Fruit fly (Drosophila melanogaster) whole organism, embryonic: ENCODE results near the gene CG6325.
A peak's percentile ranks its signal among the peaks of the same experiment; 100 is the strongest.

Experiments
- C15 ChIP-seq: fragments of 200-800 bp; sonication (Bioruptor generic); IDR thresholded peaks from 3 replicates; pipeline ENCODE4 v1.3.6; 2022; ENCODE audit warnings: missing biosample characterization, missing genetic modification characterization
- CG12236 ChIP-seq: fragments of 200-800 bp; sonication (Bioruptor generic); optimal IDR thresholded peaks from 2 replicates; lab custom pipeline; 2016; ENCODE audit warnings: missing biosample characterization, missing genetic modification characterization
- CG1233 ChIP-seq: fragments of 200-800 bp; sonication (Bioruptor generic); optimal IDR thresholded peaks from 4 replicates; lab custom pipeline; 2018; ENCODE audit warnings: missing biosample characterization, mild to moderate bottlenecking, missing genetic modification characterization
- CG12769 ChIP-seq: fragments of 200-800 bp; sonication (Bioruptor generic); optimal IDR thresholded peaks from 2 replicates; lab custom pipeline; 2019; ENCODE audit warnings: missing biosample characterization, mild to moderate bottlenecking, missing genetic modification characterization, moderate library complexity
- CG12942 ChIP-seq: fragments of 200-800 bp; sonication (Bioruptor generic); optimal IDR thresholded peaks from 3 replicates; lab custom pipeline; 2016; ENCODE audit warnings: missing biosample characterization, missing genetic modification characterization
- CG13775 ChIP-seq: fragments of 200-800 bp; sonication (Bioruptor generic); optimal IDR thresholded peaks from 3 replicates; lab custom pipeline; 2017; ENCODE audit warnings: missing biosample characterization, mild to moderate bottlenecking, missing genetic modification characterization
- CG13894 ChIP-seq: fragments of 200-800 bp; sonication (Bioruptor generic); optimal IDR thresholded peaks from 3 replicates; lab custom pipeline; 2018; ENCODE audit warnings: missing biosample characterization, mild to moderate bottlenecking, missing genetic modification characterization, moderate library complexity
- CG14965 ChIP-seq: fragments of 200-800 bp; sonication (Bioruptor generic); optimal IDR thresholded peaks from 2 replicates; lab custom pipeline; 2016; ENCODE audit warnings: missing biosample characterization, missing genetic modification characterization, borderline replicate concordance
- CG15479 ChIP-seq: fragments of 200-800 bp; sonication (Bioruptor generic); optimal IDR thresholded peaks from 3 replicates; lab custom pipeline; 2019; ENCODE audit warnings: missing biosample characterization, mild to moderate bottlenecking, missing genetic modification characterization, moderate library complexity
- CG15514 ChIP-seq: fragments of 200-800 bp; sonication (Bioruptor generic); optimal IDR thresholded peaks from 3 replicates; lab custom pipeline; 2017; ENCODE audit warnings: missing biosample characterization, missing genetic modification characterization, mild to moderate bottlenecking, moderate library complexity, missing genetic modification reagents
- CG17186 ChIP-seq: fragments of 200-800 bp; sonication (Bioruptor generic); optimal IDR thresholded peaks from 3 replicates; lab custom pipeline; 2017; ENCODE audit warnings: missing biosample characterization, missing genetic modification reagents, missing genetic modification characterization
- CG17359 ChIP-seq: fragments of 200-800 bp; sonication (Bioruptor generic); optimal IDR thresholded peaks from 3 replicates; lab custom pipeline; 2018; ENCODE audit warnings: missing biosample characterization, mild to moderate bottlenecking, missing genetic modification characterization, moderate library complexity
- CG18764 ChIP-seq: fragments of 200-800 bp; sonication (Bioruptor generic); optimal IDR thresholded peaks from 3 replicates; lab custom pipeline; 2016; ENCODE audit warnings: missing biosample characterization, missing genetic modification characterization
- CG2889 ChIP-seq: fragments of 200-800 bp; sonication (Bioruptor generic); IDR thresholded peaks from 3 replicates; pipeline ENCODE4 v1.3.6; 2022; ENCODE audit warnings: missing biosample characterization, missing genetic modification characterization
- CG30403 ChIP-seq: fragments of 200-800 bp; sonication (Bioruptor generic); optimal IDR thresholded peaks from 3 replicates; lab custom pipeline; 2016; ENCODE audit warnings: missing biosample characterization, missing genetic modification characterization
- CG33213 ChIP-seq: fragments of 200-800 bp; sonication (Bioruptor generic); optimal IDR thresholded peaks from 3 replicates; lab custom pipeline; 2016; ENCODE audit warnings: missing biosample characterization, missing genetic modification characterization
- CG3995 ChIP-seq: fragments of 200-800 bp; sonication (Bioruptor generic); optimal IDR thresholded peaks from 3 replicates; lab custom pipeline; 2016; ENCODE audit warnings: missing biosample characterization, missing genetic modification characterization
- CG4328 ChIP-seq: fragments of 200-800 bp; sonication (Bioruptor generic); optimal IDR thresholded peaks from 3 replicates; lab custom pipeline; 2017; ENCODE audit warnings: missing biosample characterization, missing genetic modification reagents, missing genetic modification characterization
- CG43689 ChIP-seq: fragments of 200-800 bp; sonication (Bioruptor generic); IDR thresholded peaks from 2 replicates; pipeline ENCODE4 v1.3.6; 2022; ENCODE audit warnings: missing biosample characterization, missing genetic modification characterization
- CG6765 ChIP-seq: fragments of 200-800 bp; sonication (Bioruptor generic); optimal IDR thresholded peaks from 3 replicates; lab custom pipeline; 2017; ENCODE audit warnings: missing biosample characterization, mild to moderate bottlenecking, missing genetic modification characterization
- CG8388 ChIP-seq: fragments of 200-800 bp; sonication (Bioruptor generic); optimal IDR thresholded peaks from 2 replicates; lab custom pipeline; 2019; ENCODE audit warnings: missing biosample characterization, mild to moderate bottlenecking, missing genetic modification characterization, moderate library complexity
- CG9215 ChIP-seq: fragments of 200-800 bp; sonication (Bioruptor generic); IDR thresholded peaks from 2 replicates; pipeline ENCODE4 v1.3.6; 2022; ENCODE audit warnings: missing biosample characterization, missing genetic modification characterization
- CG9727 ChIP-seq: fragments of 200-800 bp; sonication (Bioruptor generic); optimal IDR thresholded peaks from 3 replicates; lab custom pipeline; 2017; ENCODE audit warnings: missing biosample characterization, mild to moderate bottlenecking, missing genetic modification characterization
- CTCF ChIP-seq: fragments of 200-800 bp; sonication (Bioruptor generic); optimal IDR thresholded peaks from 2 replicates; lab custom pipeline; 2017; ENCODE audit warnings: missing biosample characterization, mild to moderate bottlenecking, missing genetic modification characterization, moderate library complexity
- Camta ChIP-seq: fragments of 200-800 bp; sonication (Bioruptor generic); optimal IDR thresholded peaks from 2 replicates; lab custom pipeline; 2016; ENCODE audit warnings: missing biosample characterization, missing genetic modification characterization
- Doc2 ChIP-seq: fragments of 200-800 bp; sonication (Bioruptor generic); IDR thresholded peaks from 2 replicates; pipeline ENCODE4 v1.3.6; 2022; ENCODE audit warnings: missing biosample characterization, missing genetic modification characterization
- GATAe ChIP-seq: fragments of 200-800 bp; sonication (Bioruptor generic); conservative IDR thresholded peaks from 2 replicates; pipeline ENCODE4 v1.3.6; 2022; ENCODE audit warnings: missing biosample characterization, missing genetic modification characterization
- HHEX ChIP-seq: fragments of 200-800 bp; sonication (Bioruptor generic); optimal IDR thresholded peaks from 3 replicates; lab custom pipeline; 2017; ENCODE audit warnings: missing biosample characterization, mild to moderate bottlenecking, missing genetic modification characterization, missing genetic modification reagents
- HmgD ChIP-seq: fragments of 200-800 bp; sonication (Bioruptor generic); optimal IDR thresholded peaks from 3 replicates; lab custom pipeline; 2016; ENCODE audit warnings: missing biosample characterization, missing genetic modification characterization
- Jarid2 ChIP-seq: fragments of 200-800 bp; sonication (Bioruptor generic); optimal IDR thresholded peaks from 3 replicates; lab custom pipeline; 2017; ENCODE audit warnings: mild to moderate bottlenecking, missing biosample characterization, missing genetic modification reagents, missing genetic modification characterization
- Lhr ChIP-seq: fragments of 200-800 bp; sonication (Bioruptor generic); optimal IDR thresholded peaks from 3 replicates; lab custom pipeline; 2017; ENCODE audit warnings: mild to moderate bottlenecking, missing biosample characterization, missing genetic modification reagents, missing genetic modification characterization
- Nf-YB ChIP-seq: fragments of 200-800 bp; sonication (Bioruptor generic); optimal IDR thresholded peaks from 3 replicates; lab custom pipeline; 2019; ENCODE audit warnings: missing biosample characterization, mild to moderate bottlenecking, missing genetic modification characterization, moderate library complexity
- Pdp1 ChIP-seq, 2 experiments: fragments of 200-800 bp; sonication (Bioruptor generic); optimal IDR thresholded peaks; 3 replicates each; lab custom pipeline; 2016; ENCODE audit warnings: missing biosample characterization in 2 of 2, missing genetic modification characterization in 2 of 2, mild to moderate bottlenecking in 1 of 2, moderate library complexity in 1 of 2
- Six4 ChIP-seq: fragments of 200-800 bp; sonication (Bioruptor generic); optimal IDR thresholded peaks from 2 replicates; lab custom pipeline; 2016; ENCODE audit warnings: missing biosample characterization, missing genetic modification characterization
- danr ChIP-seq: fragments of 200-800 bp; sonication (Bioruptor generic); IDR thresholded peaks from 2 replicates; pipeline ENCODE4 v1.3.6; 2022; ENCODE audit warnings: missing biosample characterization, missing genetic modification characterization
- grau ChIP-seq: fragments of 200-800 bp; optimal IDR thresholded peaks from 3 replicates; lab custom pipeline; 2019; ENCODE audit warnings: missing biosample characterization, mild to moderate bottlenecking, missing genetic modification characterization, moderate library complexity
- gsb ChIP-seq: fragments of 200-800 bp; sonication (Bioruptor generic); IDR thresholded peaks from 2 replicates; pipeline ENCODE4 v1.3.6; 2022; ENCODE audit warnings: missing biosample characterization, missing genetic modification characterization
- ind ChIP-seq: fragments of 200-800 bp; sonication (Bioruptor generic); optimal IDR thresholded peaks from 3 replicates; lab custom pipeline; 2016; ENCODE audit warnings: missing biosample characterization, missing genetic modification characterization
- lilli ChIP-seq: fragments of 200-800 bp; sonication (Bioruptor generic); optimal IDR thresholded peaks from 3 replicates; lab custom pipeline; 2016; ENCODE audit warnings: missing biosample characterization, missing genetic modification characterization
- pan ChIP-seq, 4 experiments: fragments of >200 bp in 3 of 4; fragments of 200-800 bp in 1 of 4; sonication (Bioruptor generic) in 1 of 4; optimal IDR thresholded peaks in 3 of 4; IDR thresholded peaks in 1 of 4; 2 replicates each; pipeline versions ENCODE4 v1.3.6 to Lab custom; 2017 to 2022; ENCODE audit warnings: missing biosample characterization in 2 of 4, missing genetic modification characterization in 2 of 4, mixed read lengths in 1 of 4
- pfk ChIP-seq: fragments of 200-800 bp; sonication (Bioruptor generic); optimal IDR thresholded peaks from 2 replicates; lab custom pipeline; 2018; ENCODE audit warnings: missing biosample characterization, mild to moderate bottlenecking, missing genetic modification characterization, moderate library complexity
- phol ChIP-seq: fragments of 200-800 bp; sonication (Bioruptor generic); optimal IDR thresholded peaks from 3 replicates; lab custom pipeline; 2018; ENCODE audit warnings: missing biosample characterization, mild to moderate bottlenecking, missing genetic modification characterization, moderate library complexity
- pita ChIP-seq: fragments of 200-800 bp; sonication (Bioruptor generic); optimal IDR thresholded peaks from 2 replicates; lab custom pipeline; 2017; ENCODE audit warnings: missing biosample characterization, mild to moderate bottlenecking, missing genetic modification characterization
- repo ChIP-seq: fragments of 200-800 bp; sonication (Bioruptor generic); optimal IDR thresholded peaks from 2 replicates; lab custom pipeline; 2016; ENCODE audit warnings: missing biosample characterization, missing genetic modification characterization
- rib ChIP-seq: fragments of 200-800 bp; sonication (Bioruptor generic); IDR thresholded peaks from 2 replicates; pipeline ENCODE4 v1.3.6; 2022; ENCODE audit warnings: missing biosample characterization, missing genetic modification characterization
- salm ChIP-seq: fragments of 200-800 bp; sonication (Bioruptor generic); optimal IDR thresholded peaks from 2 replicates; lab custom pipeline; 2018; ENCODE audit warnings: missing biosample characterization, mild to moderate bottlenecking, missing genetic modification characterization
- sima ChIP-seq: fragments of 200-800 bp; sonication (Bioruptor generic); optimal IDR thresholded peaks from 2 replicates; lab custom pipeline; 2016; ENCODE audit warnings: missing biosample characterization, missing genetic modification characterization
- tio ChIP-seq: fragments of 200-800 bp; sonication (Bioruptor generic); optimal IDR thresholded peaks from 2 replicates; lab custom pipeline; 2017; ENCODE audit warnings: missing biosample characterization, missing genetic modification characterization, inconsistent platforms
- zfh2 ChIP-seq: fragments of 200-800 bp; sonication (Bioruptor generic); optimal IDR thresholded peaks from 2 replicates; lab custom pipeline; 2016; ENCODE audit warnings: missing biosample characterization, missing genetic modification characterization

CG6325 gene

DNA sequence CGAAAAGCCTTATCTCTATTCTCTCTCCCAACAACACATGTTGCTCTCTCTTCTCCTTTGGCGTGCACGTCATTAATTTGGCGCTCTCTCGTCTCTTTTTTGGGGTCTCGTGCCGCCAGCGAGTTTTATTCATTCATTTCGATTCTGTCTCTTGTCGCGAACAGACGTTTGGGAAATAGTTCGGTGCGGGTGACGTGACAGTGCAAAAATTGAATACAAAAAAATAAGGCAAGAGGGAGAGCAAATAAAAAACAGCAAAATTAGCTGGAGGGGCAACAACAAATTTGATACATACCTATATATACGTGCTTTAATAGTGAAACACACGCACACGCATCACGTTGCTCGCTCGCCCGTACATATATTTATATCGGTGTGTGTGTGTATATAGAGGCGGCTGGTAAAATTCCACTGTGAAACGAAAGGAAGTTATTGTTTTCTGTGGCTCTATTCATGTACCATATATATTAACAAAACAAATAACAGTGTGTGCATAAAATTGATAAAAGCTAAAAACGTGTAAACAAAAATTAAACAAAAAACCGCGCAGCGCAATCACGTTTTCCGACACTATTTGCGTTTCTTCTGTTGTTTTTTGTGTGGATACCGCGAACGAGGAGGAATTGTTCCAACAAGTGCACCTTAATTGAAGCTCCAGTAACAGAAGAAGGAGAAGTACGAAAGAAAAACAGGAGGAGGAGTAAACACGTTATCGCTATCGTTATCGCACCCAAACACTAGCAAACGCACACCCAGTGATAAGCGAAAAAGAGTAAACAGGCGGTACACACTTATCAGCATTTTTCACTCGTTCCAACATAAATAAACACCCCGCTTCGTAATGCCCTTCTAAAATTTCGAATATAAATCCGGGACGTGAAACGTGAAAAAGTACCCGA, 18.7 kb downstream of the CG6325 start, which contains the start of gene cwo (continued):
- TF ChIP-seq CG9727 (GFP tag; lab: Kevin White, UChicago): peak; percentile 37
- TF ChIP-seq CG17359 (tag; lab: Kevin White, UChicago): peak; percentile 12
- no peak for TF ChIP-seq HmgD (GFP tag; lab: Kevin White, UChicago)
- peak; percentile 52 for TF ChIP-seq HHEX (GFP tag; lab: Kevin White, UChicago)
- peak in 1 of 2 experiments; percentile 49 for TF ChIP-seq Pdp1 (GFP tag; optimal IDR thresholded peaks at IDR 0.05; lab: Kevin White, UChicago)
- TF ChIP-seq CG18764 (GFP tag; lab: Kevin White, UChicago): no peak
- TF ChIP-seq Jarid2: peak; percentile 80
- no peak for TF ChIP-seq CG9215 (GFP tag; lab: Robert Waterston, UW)
- no peak for TF ChIP-seq sima
- TF ChIP-seq salm (tag; lab: Kevin White, UChicago): no peak
- no peak for TF ChIP-seq pita (GFP tag; lab: Kevin White, UChicago)
- TF ChIP-seq danr: no peak
- TF ChIP-seq pan (optimal IDR thresholded peaks at IDR 0.05; lab: Kevin White, UChicago): no peak
- TF ChIP-seq pan (GFP tag; optimal IDR thresholded peaks at IDR 0.05 in 1 of 2, IDR thresholded peaks at IDR 0.05 in 1 of 2): no peak
- TF ChIP-seq Lhr (GFP tag; lab: Kevin White, UChicago): no peak
- peak; percentile 3 for TF ChIP-seq grau
- peak; percentile 12 for TF ChIP-seq CG15479 (GFP tag; lab: Kevin White, UChicago)
- no peak for TF ChIP-seq CG43689 (GFP tag; lab: Robert Waterston, UW)
- TF ChIP-seq CG12942 (GFP tag; lab: Kevin White, UChicago): no peak
- TF ChIP-seq gsb (GFP tag; lab: Robert Waterston, UW): no peak
- TF ChIP-seq C15 (GFP tag; lab: Robert Waterston, UW): no peak
- peak; percentile 73 for TF ChIP-seq pfk
- no peak for TF ChIP-seq CG14965 (GFP tag; lab: Kevin White, UChicago)
- TF ChIP-seq repo (GFP tag; lab: Kevin White, UChicago): no peak
- no peak for TF ChIP-seq CG8388 (GFP tag; lab: Kevin White, UChicago)
- no peak for TF ChIP-seq lilli (GFP tag; lab: Kevin White, UChicago)
- no peak for TF ChIP-seq CG33213 (GFP tag; lab: Kevin White, UChicago)
- no peak for TF ChIP-seq Six4 (GFP tag; lab: Kevin White, UChicago)
- no peak for TF ChIP-seq CG12236 (GFP tag; lab: Kevin White, UChicago)
- TF ChIP-seq GATAe (GFP tag; lab: Robert Waterston, UW): no peak
- TF ChIP-seq CG2889 (GFP tag; lab: Robert Waterston, UW): no peak
- no peak for TF ChIP-seq rib
- no peak for TF ChIP-seq ind (GFP tag; lab: Kevin White, UChicago)
- TF ChIP-seq tio (GFP tag; lab: Kevin White, UChicago): no peak
- peak; percentile 78 for TF ChIP-seq CG13894 (tag; lab: Kevin White, UChicago)
- peak; percentile 82 for TF ChIP-seq CG12769
- no peak for TF ChIP-seq CG13775 (GFP tag; lab: Kevin White, UChicago)
- no peak for TF ChIP-seq CG30403 (GFP tag; lab: Kevin White, UChicago)
- TF ChIP-seq CG4328: peak; percentile 44
- peak; percentile 5 for TF ChIP-seq CG17186 (GFP tag; lab: Kevin White, UChicago)
- no peak for TF ChIP-seq phol (tag; lab: Kevin White, UChicago)
- peak; percentile 25 for TF ChIP-seq CG15514
- TF ChIP-seq Doc2 (GFP tag; lab: Robert Waterston, UW): no peak
- no peak for TF ChIP-seq Nf-YB (GFP tag; lab: Kevin White, UChicago)
- TF ChIP-seq CG6765 (GFP tag; lab: Kevin White, UChicago): no peak
- no peak for TF ChIP-seq CG1233 (GFP tag; lab: Kevin White, UChicago)
- TF ChIP-seq Camta (GFP tag; lab: Kevin White, UChicago): no peak
- TF ChIP-seq CTCF (GFP tag; lab: Kevin White, UChicago): no peak
- peak; percentile 35 for TF ChIP-seq CG3995
- TF ChIP-seq zfh2 (GFP tag; lab: Kevin White, UChicago): no peak
